Fruit fly (Drosophila melanogaster): ENCODE measurements around the gene sunn.

Gene sunn

DNA sequence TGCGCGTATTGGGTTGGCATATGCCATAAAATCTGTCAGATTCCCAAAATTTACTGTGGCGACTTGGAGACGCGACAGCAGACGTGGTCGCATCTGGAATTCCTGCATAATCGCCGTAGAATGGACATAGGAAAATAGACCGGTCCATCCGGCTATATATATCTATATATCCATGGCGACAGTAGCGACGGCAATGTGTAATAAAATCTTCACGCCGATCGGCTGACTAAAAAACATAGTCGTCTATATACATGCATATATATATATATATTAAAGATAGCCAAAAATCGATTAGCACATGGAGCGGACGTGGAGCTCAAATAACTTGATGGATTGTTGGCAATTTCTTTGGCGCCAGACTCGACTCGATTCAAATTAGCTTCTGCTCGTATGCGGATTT, 10.2 kb upstream of the sunn start:
- TF ChIP-seq rn (GFP tag; IDR thresholded peaks at IDR 0.05) (no peak), CG34367 (tag; optimal IDR thresholded peaks at IDR 0.05) (no peak), CG4496 (GFP tag; IDR thresholded peaks at IDR 0.05) (no peak), CG14655 (GFP tag; optimal IDR thresholded peaks at IDR 0.05) (no peak), CG32121 (GFP tag; IDR thresholded peaks at IDR 0.05) (no peak), fd96Ca (GFP tag; IDR thresholded peaks at IDR 0.05) (no peak), CG8159 (tag; optimal IDR thresholded peaks at IDR 0.05) (no peak), Snoo (tag; optimal IDR thresholded peaks at IDR 0.05) (no peak)

- TF ChIP-seq fd96Ca (GFP tag; IDR thresholded peaks at IDR 0.05), result no peak
- peak; percentile 36; the same call in 1 of the 2 replicates for TF ChIP-seq CG12605 (GFP tag; IDR thresholded peaks at IDR 0.05)
- 0 out of 3 replicates have a peak, but pooled peaks have one; percentile 24 for TF ChIP-seq CG4496 (GFP tag; IDR thresholded peaks at IDR 0.05)
- TF ChIP-seq CG15710 (tag; optimal IDR thresholded peaks at IDR 0.05), result peak; percentile 9
- peak; percentile 6 for TF ChIP-seq Snoo (tag; optimal IDR thresholded peaks at IDR 0.05)
- no peak for TF ChIP-seq CG9948 (tag; optimal IDR thresholded peaks at IDR 0.05)
These were observed 7.4 kb upstream of the sunn start, which contains the start of gene Bmcp for dm6 chr3L:11720780-11721179. Gene Bmcp (plus strand): TSS chr3L:11720934.

DNA sequence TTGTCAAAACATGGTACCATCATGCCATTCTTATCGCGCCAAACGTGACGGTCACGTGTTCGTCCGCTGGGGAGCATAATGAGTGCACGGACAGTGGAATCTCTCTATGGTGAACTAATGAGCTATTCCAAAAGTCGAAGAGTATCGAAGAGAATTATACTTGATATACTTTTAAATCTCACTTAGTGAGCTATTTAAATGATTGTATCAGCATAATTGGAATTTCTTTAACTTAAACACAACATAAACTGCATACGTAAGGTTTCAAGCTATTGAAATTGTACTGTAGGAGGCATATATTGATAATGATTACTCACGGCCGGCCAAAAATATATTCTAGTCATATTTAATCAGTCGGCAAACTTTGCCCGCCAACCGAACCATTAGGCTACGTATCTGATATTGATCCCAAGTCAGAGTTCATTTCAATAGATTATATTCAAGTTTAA, 6.6 kb upstream of the sunn start:
- TF ChIP-seq CG10348 (GFP tag; IDR thresholded peaks at IDR 0.05) (no peak), Pif1A (GFP tag; optimal IDR thresholded peaks at IDR 0.05) (no peak), D1 (tag; optimal IDR thresholded peaks at IDR 0.05) (no peak), CG34367 (tag; optimal IDR thresholded peaks at IDR 0.05) (no peak), CG8159 (tag; optimal IDR thresholded peaks at IDR 0.05) (no peak), CG8301 (tag; optimal IDR thresholded peaks at IDR 0.05) (no peak), CG32121 (GFP tag; IDR thresholded peaks at IDR 0.05) (no peak), CG4496 (GFP tag; IDR thresholded peaks at IDR 0.05) (no peak), CG9948 (tag; optimal IDR thresholded peaks at IDR 0.05) (no peak), gl (tag; optimal IDR thresholded peaks at IDR 0.05) (no peak)

dm6 chr3L:11731841-11732240, 3.7 kb downstream of the sunn start, which contains the start of gene CG32087:
Gene CG32087 (plus strand): TSS chr3L:11732141.
- TF ChIP-seq rn (GFP tag; IDR thresholded peaks at IDR 0.05), result no peak

DNA sequence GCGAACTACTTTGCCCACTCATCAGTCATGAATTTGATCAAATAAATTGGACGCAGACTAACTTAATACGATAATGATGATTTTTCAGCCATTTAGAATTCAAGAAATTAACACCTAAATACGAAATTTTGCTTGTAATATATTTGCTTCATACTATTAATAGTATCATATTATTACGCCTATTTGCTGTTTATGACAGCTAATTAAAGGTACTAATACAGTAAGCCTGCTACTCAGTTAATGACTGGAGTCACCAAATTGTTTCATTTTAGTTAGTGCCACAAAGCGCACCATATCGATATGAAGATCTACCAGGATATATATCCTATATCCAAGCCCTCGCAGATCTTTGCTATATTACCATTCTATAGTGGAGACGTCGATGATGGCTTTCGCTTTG, 22.9 kb downstream of the sunn start, which contains the start of gene Gr68a:
Gene Gr68a, plus strand, starts transcription at position 301 of the 400 bp plus-strand sequence.
- TF ChIP-seq rn (GFP tag; IDR thresholded peaks at IDR 0.05) (no peak), fd96Ca (GFP tag; IDR thresholded peaks at IDR 0.05) (no peak), CG14655 (GFP tag; optimal IDR thresholded peaks at IDR 0.05) (no peak), CG15710 (tag; optimal IDR thresholded peaks at IDR 0.05) (no peak), CG12605 (GFP tag; IDR thresholded peaks at IDR 0.05) (no peak), Pif1A (GFP tag; optimal IDR thresholded peaks at IDR 0.05) (no peak), CG32121 (GFP tag; IDR thresholded peaks at IDR 0.05) (no peak), D1 (tag; optimal IDR thresholded peaks at IDR 0.05) (no peak), CG34367 (tag; optimal IDR thresholded peaks at IDR 0.05) (no peak), CG17806 (tag; optimal IDR thresholded peaks at IDR 0.05) (no peak), Ets98B (GFP tag; IDR thresholded peaks at IDR 0.05) (no peak), Pif1B (GFP tag; optimal IDR thresholded peaks at IDR 0.05) (no peak), CG10348 (GFP tag; IDR thresholded peaks at IDR 0.05) (no peak)

DNA sequence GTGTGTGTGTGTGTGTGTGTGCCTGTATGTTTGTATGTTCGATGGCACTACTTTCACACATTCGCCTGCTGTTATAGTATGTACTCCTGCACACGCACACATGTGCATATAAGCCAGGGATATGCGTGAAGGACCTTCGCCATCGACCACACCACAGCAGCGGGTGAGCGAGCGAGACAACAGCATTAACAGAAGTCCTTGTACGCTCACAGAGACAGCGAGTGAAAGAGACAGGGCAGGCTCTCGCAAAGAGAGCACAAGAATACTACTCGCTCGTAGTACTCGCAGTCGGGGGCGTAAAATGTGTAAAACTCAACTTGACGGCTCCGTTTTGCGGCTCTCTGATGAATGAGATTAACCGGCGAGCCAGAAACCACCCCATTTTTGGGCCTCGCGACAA, 36.8 kb downstream of the sunn start:
- TF ChIP-seq CG32121 (GFP tag; IDR thresholded peaks at IDR 0.05) (no peak), fd96Ca (GFP tag; IDR thresholded peaks at IDR 0.05) (no peak), rn (GFP tag; IDR thresholded peaks at IDR 0.05) (no peak), CG13204 (GFP tag; optimal IDR thresholded peaks at IDR 0.05) (no peak), CG10348 (GFP tag; IDR thresholded peaks at IDR 0.05) (no peak), gl (tag; optimal IDR thresholded peaks at IDR 0.05) (no peak), Pif1A (GFP tag; optimal IDR thresholded peaks at IDR 0.05) (no peak), Pif1B (GFP tag; optimal IDR thresholded peaks at IDR 0.05) (no peak), Snoo (tag; optimal IDR thresholded peaks at IDR 0.05) (no peak), D1 (tag; optimal IDR thresholded peaks at IDR 0.05) (no peak), CG34367 (tag; optimal IDR thresholded peaks at IDR 0.05) (no peak), CG9948 (tag; optimal IDR thresholded peaks at IDR 0.05) (no peak), EcR (GFP tag; optimal IDR thresholded peaks at IDR 0.05) (no peak), CG15710 (tag; optimal IDR thresholded peaks at IDR 0.05) (no peak), CG4496 (GFP tag; IDR thresholded peaks at IDR 0.05) (no peak), CG14655 (GFP tag; optimal IDR thresholded peaks at IDR 0.05) (no peak), CG17806 (tag; optimal IDR thresholded peaks at IDR 0.05) (no peak), CG12605 (GFP tag; IDR thresholded peaks at IDR 0.05) (no peak)

DNA sequence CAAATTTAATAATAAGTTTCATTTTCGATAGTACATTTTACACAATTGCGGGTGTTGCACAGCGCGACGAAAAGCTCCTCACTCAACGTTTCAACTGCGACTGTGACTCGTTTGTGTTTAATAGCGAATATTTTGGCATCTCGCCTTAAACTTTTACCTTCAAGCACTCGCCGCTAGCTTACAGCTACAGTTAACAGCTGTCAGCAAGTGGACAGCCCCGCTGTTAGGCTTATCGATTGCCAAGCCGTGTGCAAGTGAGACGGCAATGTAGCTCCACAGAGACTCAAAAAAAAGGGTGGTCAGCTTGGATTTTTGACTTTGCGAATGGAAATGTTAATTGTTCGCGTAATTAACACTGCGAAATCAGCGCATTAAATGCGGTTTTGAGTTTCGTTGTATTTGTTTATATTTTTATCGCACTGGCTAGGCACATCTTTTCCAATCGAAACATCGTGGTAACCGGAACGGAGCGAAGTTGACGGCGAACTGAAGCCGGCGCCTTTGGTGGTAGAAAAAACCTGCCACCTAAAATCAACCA, 37.6 kb downstream of the sunn start, which contains the start of gene loaf:
Gene loaf, minus strand, starts transcription at position 488 of the 538 bp plus-strand sequence.
- no peak for TF ChIP-seq CG10348 (GFP tag; IDR thresholded peaks at IDR 0.05)
- no peak for TF ChIP-seq CG9948 (tag; optimal IDR thresholded peaks at IDR 0.05)
- no peak for TF ChIP-seq CG4496 (GFP tag; IDR thresholded peaks at IDR 0.05)
- TF ChIP-seq CG32121 (GFP tag; IDR thresholded peaks at IDR 0.05), result no peak

Measured in whole organism, pupa.